Worm (Caenorhabditis elegans): ENCODE data around the gene C14F11.7.

DNA sequence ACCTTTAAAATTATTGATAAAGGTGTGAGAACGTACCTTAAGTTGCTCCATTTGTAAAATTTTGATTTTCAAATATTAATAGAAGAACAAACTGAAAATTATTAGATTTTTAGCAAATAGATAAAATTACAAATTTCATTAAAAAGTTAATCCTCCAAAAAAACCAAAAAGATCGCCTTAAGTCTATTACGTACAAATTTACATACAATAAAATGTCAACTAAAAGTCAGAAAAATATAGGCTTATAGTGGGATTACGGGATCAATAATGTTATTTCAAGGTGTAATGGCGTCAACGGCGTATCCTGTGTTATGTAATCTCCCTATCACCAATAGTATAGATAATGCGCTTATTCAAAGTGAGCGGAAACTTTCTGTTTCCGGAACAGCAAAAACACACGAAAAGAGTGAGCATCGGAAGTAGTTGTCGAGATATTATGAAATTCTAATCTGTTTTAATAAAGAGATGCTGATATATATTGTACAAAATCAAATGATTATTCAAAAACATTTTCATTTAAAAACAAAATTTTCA is 14.1 kb downstream of the C14F11.7 start, which contains the start of gene ceh-54:
- no peak for TF ChIP-seq cog-1 (tag; optimal IDR thresholded peaks at IDR 0.05)
- no peak for TF ChIP-seq ztf-23 (GFP tag; IDR thresholded peaks at IDR 0.05)
- TF ChIP-seq flt-1 (GFP tag; IDR thresholded peaks at IDR 0.05), result no peak
- no peak for TF ChIP-seq ztf-29 (GFP tag; IDR thresholded peaks at IDR 0.05)
- no peak for TF ChIP-seq ref-1 (GFP tag; conservative IDR thresholded peaks at IDR 0.05)
- TF ChIP-seq T22C8.4 (GFP tag; IDR thresholded peaks at IDR 0.05), result no peak
- TF ChIP-seq med-1 (GFP tag; optimal IDR thresholded peaks at IDR 0.05; ENCODE audit: insufficient read depth), result no peak
- TF ChIP-seq tab-1 (GFP tag; IDR thresholded peaks at IDR 0.05), result no peak
- TF ChIP-seq klf-2 (GFP tag; conservative IDR thresholded peaks at IDR 0.05), result no peak

Data from whole organism, midembryonic.